Worm (Caenorhabditis elegans): Measurements from ENCODE around the gene hrg-10.

DNA sequence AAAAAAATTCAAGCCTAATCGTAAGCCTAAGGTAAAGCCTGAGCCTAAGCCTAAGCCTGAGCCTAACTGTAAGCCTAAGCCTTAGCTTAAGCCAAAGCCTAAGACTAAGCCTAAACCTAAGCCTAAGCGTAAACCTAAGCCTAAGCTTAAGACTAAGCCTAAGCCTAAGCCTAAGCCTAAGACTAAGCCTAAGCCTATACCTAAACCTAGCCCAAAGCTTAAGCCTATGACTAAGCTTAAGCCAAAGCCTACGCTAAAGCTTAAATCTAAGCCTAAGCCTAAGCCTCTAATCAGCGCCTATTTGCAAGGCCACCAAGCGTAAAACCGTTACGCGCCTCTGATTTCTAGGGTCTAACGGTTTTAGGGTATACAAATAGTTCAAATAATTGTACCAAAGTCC, 47.4 kb downstream of the hrg-10 start:
- TF ChIP-seq sea-2 (GFP tag; optimal IDR thresholded peaks at IDR 0.05) (no peak), skn-1 (tag; optimal IDR thresholded peaks at IDR 0.05) (no peak)

Data from whole organism, L3 larva.